Fruit fly (Drosophila melanogaster) whole organism, pupa: ENCODE measurements around the gene CG14301.

Experiments
- CG10348 ChIP-seq: fragments of 200-800 bp; sonication (Bioruptor generic); IDR thresholded peaks from 2 replicates; pipeline ENCODE4 v1.3.6; 2022; ENCODE audit warnings: missing biosample characterization, missing genetic modification characterization
- CG12605 ChIP-seq: fragments of 200-800 bp; sonication (Bioruptor generic); IDR thresholded peaks from 2 replicates; pipeline ENCODE4 v1.3.6; 2022; ENCODE audit warnings: missing biosample characterization, missing genetic modification characterization
- CG13204 ChIP-seq: fragments of 200-800 bp; sonication (Bioruptor generic); optimal IDR thresholded peaks from 2 replicates; lab custom pipeline; 2018; ENCODE audit warnings: missing biosample characterization, mild to moderate bottlenecking, missing genetic modification characterization, moderate library complexity
- CG14655 ChIP-seq: fragments of 200-800 bp; sonication (Bioruptor generic); optimal IDR thresholded peaks from 3 replicates; lab custom pipeline; 2017; ENCODE audit warnings: mild to moderate bottlenecking, missing biosample characterization, missing genetic modification reagents, missing genetic modification characterization
- CG15710 ChIP-seq: fragments of 200-800 bp; sonication (Bioruptor generic); optimal IDR thresholded peaks from 2 replicates; lab custom pipeline; 2018; ENCODE audit warnings: missing biosample characterization, mild to moderate bottlenecking, missing genetic modification characterization, moderate library complexity
- CG17806 ChIP-seq: fragments of 200-800 bp; sonication (Bioruptor generic); optimal IDR thresholded peaks from 2 replicates; lab custom pipeline; 2018; ENCODE audit warnings: missing biosample characterization, mild to moderate bottlenecking, missing genetic modification characterization, moderate library complexity
- CG32121 ChIP-seq: fragments of 200-800 bp; sonication (Bioruptor generic); IDR thresholded peaks from 2 replicates; pipeline ENCODE4 v1.3.6; 2022; ENCODE audit warnings: missing biosample characterization, missing genetic modification characterization
- CG34367 ChIP-seq: fragments of 200-800 bp; sonication (Bioruptor generic); optimal IDR thresholded peaks from 2 replicates; lab custom pipeline; 2018; ENCODE audit warnings: missing biosample characterization, mild to moderate bottlenecking, missing genetic modification characterization
- CG4496 ChIP-seq: fragments of 200-800 bp; sonication (Bioruptor generic); IDR thresholded peaks from 3 replicates; pipeline ENCODE4 v1.3.6; 2022; ENCODE audit warnings: missing biosample characterization, missing genetic modification characterization
- CG8159 ChIP-seq: fragments of 200-800 bp; sonication (Bioruptor generic); optimal IDR thresholded peaks from 3 replicates; lab custom pipeline; 2018; ENCODE audit warnings: missing biosample characterization, mild to moderate bottlenecking, missing genetic modification characterization, moderate library complexity
- CG8301 ChIP-seq: fragments of 200-800 bp; sonication (Bioruptor generic); optimal IDR thresholded peaks from 2 replicates; lab custom pipeline; 2018; ENCODE audit warnings: missing biosample characterization, mild to moderate bottlenecking, missing genetic modification characterization
- CG9948 ChIP-seq: fragments of 200-800 bp; sonication (Bioruptor generic); optimal IDR thresholded peaks from 2 replicates; lab custom pipeline; 2018; ENCODE audit warnings: missing biosample characterization, mild to moderate bottlenecking, missing genetic modification characterization, moderate library complexity
- D1 ChIP-seq: fragments of 200-800 bp; sonication (Bioruptor generic); optimal IDR thresholded peaks from 2 replicates; lab custom pipeline; 2018; ENCODE audit warnings: missing biosample characterization, mild to moderate bottlenecking, missing genetic modification characterization, moderate library complexity
- EcR ChIP-seq: fragments of 200-800 bp; sonication (Bioruptor generic); optimal IDR thresholded peaks from 3 replicates; lab custom pipeline; 2019; ENCODE audit warnings: missing biosample characterization, missing genetic modification characterization, mild to moderate bottlenecking, moderate library complexity, missing genetic modification reagents
- Ets98B ChIP-seq: fragments of 200-800 bp; sonication (Bioruptor generic); IDR thresholded peaks from 2 replicates; pipeline ENCODE4 v1.3.6; 2022; ENCODE audit warnings: missing biosample characterization, missing genetic modification characterization
- Pif1A ChIP-seq: fragments of 200-800 bp; sonication (Bioruptor generic); optimal IDR thresholded peaks from 3 replicates; lab custom pipeline; 2016; ENCODE audit warnings: missing biosample characterization, missing genetic modification characterization
- Pif1B ChIP-seq: fragments of 200-800 bp; sonication (Bioruptor generic); optimal IDR thresholded peaks from 3 replicates; lab custom pipeline; 2016; ENCODE audit warnings: missing biosample characterization, missing genetic modification characterization
- Snoo ChIP-seq: fragments of 200-800 bp; sonication (Bioruptor generic); optimal IDR thresholded peaks from 3 replicates; lab custom pipeline; 2017; ENCODE audit warnings: missing biosample characterization, mild to moderate bottlenecking, missing genetic modification characterization, inconsistent platforms
- fd96Ca ChIP-seq: fragments of 200-800 bp; sonication (Bioruptor generic); IDR thresholded peaks from 3 replicates; pipeline ENCODE4 v1.3.6; 2022; ENCODE audit warnings: missing biosample characterization, missing genetic modification characterization
- gl ChIP-seq: fragments of 200-800 bp; sonication (Bioruptor generic); optimal IDR thresholded peaks from 2 replicates; lab custom pipeline; 2018; ENCODE audit warnings: missing biosample characterization, mild to moderate bottlenecking, missing genetic modification characterization
- rn ChIP-seq: fragments of 200-800 bp; sonication (Bioruptor generic); IDR thresholded peaks from 2 replicates; pipeline ENCODE4 v1.3.6; 2022; ENCODE audit warnings: missing biosample characterization, missing genetic modification characterization

The CG14301 gene

DNA sequence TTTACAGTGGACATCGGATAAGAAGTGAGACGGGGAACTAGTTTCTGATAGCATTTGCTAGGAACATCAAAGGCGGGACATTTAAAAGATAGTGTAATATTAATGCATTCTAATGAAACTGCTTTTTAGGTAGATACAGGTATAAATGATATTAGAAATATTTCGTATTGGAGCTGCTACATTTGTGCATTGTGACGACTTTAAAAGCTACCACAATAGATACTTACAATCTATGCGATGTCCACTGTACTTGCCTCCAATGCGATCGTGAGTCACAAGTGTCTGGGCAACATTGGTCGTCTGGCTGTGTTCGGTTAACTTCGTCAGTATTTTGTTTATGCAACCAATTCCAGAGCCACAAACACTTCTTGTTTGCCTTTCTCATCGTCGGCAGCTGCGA is 28.6 kb upstream of the CG14301 start:
- TF ChIP-seq CG10348 (GFP tag; lab: Robert Waterston, UW) (0 out of 2 replicates have a peak, but pooled peaks have one; percentile 28), CG12605 (GFP tag; lab: Robert Waterston, UW) (no peak; the same call in none of the 2 replicates), rn (GFP tag; lab: Robert Waterston, UW) (0 out of 2 replicates have a peak, but pooled peaks have one; percentile 18), fd96Ca (GFP tag; lab: Robert Waterston, UW) (peak; percentile 57; the same call in 1 of the 3 replicates), CG9948 (peak; percentile 66), CG8159 (tag; lab: Kevin White, UChicago) (peak; percentile 73), EcR (GFP tag; lab: Kevin White, UChicago) (no peak), CG32121 (GFP tag; lab: Robert Waterston, UW) (peak; percentile 78), gl (peak; percentile 24), Pif1B (peak; percentile 48), CG15710 (tag; lab: Kevin White, UChicago) (peak; percentile 76), Ets98B (GFP tag; lab: Robert Waterston, UW) (no peak; the same call in 1 of the 2 replicates), CG14655 (GFP tag; lab: Kevin White, UChicago) (no peak), CG34367 (tag; lab: Kevin White, UChicago) (peak; percentile 63), CG4496 (peak; percentile 85), CG13204 (no peak), Snoo (tag; lab: Kevin White, UChicago) (peak; percentile 37), CG8301 (tag; lab: Kevin White, UChicago) (peak; percentile 78), Pif1A (peak; percentile 71), CG17806 (tag; lab: Kevin White, UChicago) (peak; percentile 70), D1 (no peak)
- TF ChIP-seq, all 21 proteins: peak for 15

DNA sequence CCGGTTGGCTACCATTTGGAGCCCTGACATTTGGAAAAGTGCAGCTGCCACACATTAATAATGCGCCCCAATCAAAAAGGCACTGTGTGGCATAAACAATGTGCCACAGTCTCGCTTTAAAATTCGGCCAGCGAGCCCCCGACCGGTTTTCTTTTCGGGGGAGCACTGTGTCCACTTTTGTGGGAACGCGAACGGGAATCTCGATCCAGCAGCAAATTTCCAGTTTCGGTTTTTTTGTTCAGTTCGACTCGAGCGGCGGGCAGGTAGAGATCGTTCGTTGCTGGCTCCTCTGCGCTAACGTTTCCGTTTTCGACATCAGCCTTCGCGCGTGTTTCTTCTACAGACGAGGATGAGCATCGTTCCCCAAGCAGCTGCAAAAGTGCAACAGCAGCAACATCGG is 27.9 kb upstream of the CG14301 start, which contains the start of gene CG7702:
CG7702 (plus strand) TSS at position 239 of the 400 bp plus-strand sequence.
- no peak for TF ChIP-seq CG14655 (GFP tag; lab: Kevin White, UChicago)
- peak; percentile 73 for TF ChIP-seq EcR (GFP tag; lab: Kevin White, UChicago)
- TF ChIP-seq D1, result no peak
- peak; percentile 57; the same call in 1 of the 3 replicates for TF ChIP-seq CG4496
- peak; percentile 27; the same call in 1 of the 2 replicates for TF ChIP-seq Ets98B (GFP tag; lab: Robert Waterston, UW)
- TF ChIP-seq, all 21 proteins: peak for 3

DNA sequence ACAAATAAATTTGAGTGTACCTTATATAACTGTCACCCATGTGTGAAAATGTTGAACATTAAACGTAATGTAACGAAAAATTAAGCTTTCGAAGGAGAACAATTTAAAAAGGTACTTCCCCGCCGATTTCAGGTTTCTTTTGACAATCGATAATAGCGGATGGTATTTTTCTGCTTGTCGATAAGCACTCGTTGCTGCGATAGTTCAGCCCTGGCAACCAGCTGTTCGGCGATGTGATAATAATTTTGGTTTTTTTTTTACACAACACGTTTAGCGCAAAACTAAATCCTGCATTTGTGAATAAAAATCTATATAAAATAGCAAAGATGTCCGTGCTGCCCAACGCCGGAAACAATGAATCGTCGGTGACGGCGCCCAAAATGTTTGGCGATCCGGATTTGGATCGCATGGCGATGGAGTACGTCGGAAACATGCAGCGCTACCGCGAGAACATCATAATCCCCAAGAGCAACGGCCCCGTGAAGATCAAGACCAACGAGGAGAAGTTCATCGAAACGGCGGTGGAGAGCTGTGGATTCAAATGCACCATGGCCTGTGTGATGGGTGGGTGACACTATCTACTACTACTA is 26.5 kb upstream of the CG14301 start, which contains the start of gene CG31229:
CG31229 (plus strand) TSS at position 194 of the 590 bp plus-strand sequence.
- TF ChIP-seq EcR (GFP tag; lab: Kevin White, UChicago) (peak; percentile 67), CG14655 (GFP tag; lab: Kevin White, UChicago) (no peak)
- TF ChIP-seq, all 21 proteins: peak for 1

DNA sequence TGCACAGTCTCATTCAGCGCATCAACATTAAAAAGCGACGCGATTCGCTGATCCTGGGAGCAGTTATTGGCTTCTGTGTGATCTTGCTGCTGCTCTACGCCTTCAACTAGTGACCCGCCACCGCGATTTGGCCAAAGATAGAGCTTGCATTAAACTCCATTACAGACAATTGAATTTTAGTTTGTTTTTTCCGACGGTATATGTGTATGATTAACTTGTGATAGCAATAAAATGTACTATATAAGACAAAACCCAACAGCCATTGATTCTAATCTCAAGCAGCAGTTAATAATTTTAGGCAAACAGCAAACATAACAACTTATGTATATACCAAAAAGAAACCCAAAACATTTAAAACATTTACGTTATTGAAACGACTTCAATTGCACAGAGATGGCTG is 23.8 kb upstream of the CG14301 start, which contains the start of gene CG31231:
CG31231 (plus strand) TSS at position 301 of the 400 bp plus-strand sequence.
- TF ChIP-seq CG9948, result no peak
- no peak for TF ChIP-seq D1
- TF ChIP-seq CG15710 (tag; lab: Kevin White, UChicago), result no peak
- no peak for TF ChIP-seq Ets98B (GFP tag; lab: Robert Waterston, UW)
- no peak for TF ChIP-seq CG4496
- TF ChIP-seq CG14655 (GFP tag; lab: Kevin White, UChicago), result no peak
- TF ChIP-seq CG8301 (tag; lab: Kevin White, UChicago), result no peak
- TF ChIP-seq CG13204, result no peak
- TF ChIP-seq Pif1B, result no peak
- TF ChIP-seq EcR (GFP tag; lab: Kevin White, UChicago), result no peak
- no peak for TF ChIP-seq CG12605 (GFP tag; lab: Robert Waterston, UW)
- TF ChIP-seq gl, result no peak
- no peak for TF ChIP-seq Pif1A
- no peak for TF ChIP-seq CG10348 (GFP tag; lab: Robert Waterston, UW)
- no peak for TF ChIP-seq CG17806 (tag; lab: Kevin White, UChicago)
- TF ChIP-seq fd96Ca (GFP tag; lab: Robert Waterston, UW), result no peak

DNA sequence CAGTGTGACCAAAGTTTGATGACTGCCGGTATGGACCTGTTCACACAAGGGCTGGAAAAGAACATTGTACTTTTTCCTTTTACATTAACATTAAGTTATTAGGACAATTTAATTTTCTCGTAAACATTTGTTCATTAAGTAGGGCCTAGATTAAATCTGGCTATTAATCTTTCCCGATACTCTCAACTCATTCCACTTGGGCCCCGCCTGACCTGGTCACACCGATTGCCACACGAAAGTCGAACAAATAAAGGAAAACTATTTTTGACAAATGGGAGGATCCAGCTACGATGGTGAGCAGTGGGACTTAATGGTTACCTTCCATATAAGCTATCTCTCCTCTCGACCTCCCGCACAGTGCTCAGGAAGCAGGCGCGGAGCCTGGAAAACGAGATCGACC is 22.3 kb upstream of the CG14301 start, which contains the start of the genes Cpsf73 and Gos28:
Cpsf73 (minus strand) TSS at position 28 of the 400 bp plus-strand sequence.
Gos28 (plus strand) TSS at position 214 of the 400 bp plus-strand sequence.
- TF ChIP-seq CG8159 (tag; lab: Kevin White, UChicago) (no peak), CG14655 (GFP tag; lab: Kevin White, UChicago) (no peak), gl (no peak), CG4496 (0 out of 3 replicates have a peak, but pooled peaks have one; percentile 30), EcR (GFP tag; lab: Kevin White, UChicago) (peak; percentile 40), CG12605 (GFP tag; lab: Robert Waterston, UW) (no peak), CG15710 (tag; lab: Kevin White, UChicago) (peak; percentile 3), CG13204 (no peak)
- TF ChIP-seq, all 21 proteins: peak for 3

DNA sequence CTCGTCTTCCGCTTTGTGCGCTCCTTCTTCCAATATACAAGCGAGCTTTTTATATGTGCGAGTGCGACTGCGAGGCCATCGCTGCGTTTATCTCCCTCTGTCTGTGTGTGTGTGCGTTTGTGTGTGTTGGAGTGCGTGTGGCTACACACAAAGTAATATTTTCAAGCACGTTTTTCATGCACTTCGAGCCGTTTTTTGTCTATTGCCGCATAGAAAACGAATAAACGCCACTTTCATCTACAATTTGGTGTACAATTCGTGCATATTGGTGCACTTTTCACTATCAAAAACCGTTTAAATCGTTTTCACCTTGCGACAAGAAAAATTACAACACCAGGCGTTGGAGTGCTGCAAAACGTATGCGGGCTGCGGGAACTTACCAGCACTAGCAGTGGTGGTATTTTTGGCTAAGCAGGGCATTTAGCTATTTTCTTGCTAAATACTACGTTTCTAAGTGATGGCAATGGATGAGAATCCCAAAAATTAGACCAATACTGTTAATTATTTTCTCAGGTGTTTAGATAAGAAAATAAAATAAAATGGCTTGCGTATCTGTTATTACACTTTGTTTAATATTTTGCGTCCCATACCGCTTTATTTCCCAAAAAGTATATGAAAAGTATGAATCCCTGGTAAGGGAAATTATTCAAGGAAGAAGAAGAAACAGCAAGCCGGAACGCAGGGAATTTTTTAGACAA is 17.8 kb upstream of the CG14301 start, which contains the start of the genes CG31224 and CstF64:
CG31224 (minus strand) TSS at position 365 of the 698 bp plus-strand sequence.
CstF64 (plus strand) TSS at position 674 of the 698 bp plus-strand sequence.
- TF ChIP-seq CG8301 (tag; lab: Kevin White, UChicago) (peak; percentile 65), CG4496 (peak; percentile 83), EcR (GFP tag; lab: Kevin White, UChicago) (peak; percentile 84), CG13204 (no peak), CG17806 (tag; lab: Kevin White, UChicago) (peak; percentile 76), Snoo (tag; lab: Kevin White, UChicago) (peak; percentile 71), CG12605 (GFP tag; lab: Robert Waterston, UW) (no peak), CG8159 (tag; lab: Kevin White, UChicago) (peak; percentile 75), CG34367 (tag; lab: Kevin White, UChicago) (peak; percentile 57), CG32121 (GFP tag; lab: Robert Waterston, UW) (peak; percentile 76), CG14655 (GFP tag; lab: Kevin White, UChicago) (no peak), CG10348 (GFP tag; lab: Robert Waterston, UW) (peak; percentile 50; the same call in 1 of the 2 replicates), fd96Ca (GFP tag; lab: Robert Waterston, UW) (no peak), Pif1A (no peak), CG15710 (tag; lab: Kevin White, UChicago) (peak; percentile 77), CG9948 (peak; percentile 61), rn (GFP tag; lab: Robert Waterston, UW) (peak; percentile 54; the same call in 1 of the 2 replicates), gl (peak; percentile 2), D1 (no peak), Pif1B (no peak), Ets98B (GFP tag; lab: Robert Waterston, UW) (peak; percentile 76)
